Fruit fly (Drosophila melanogaster) whole organism: ENCODE data around the gene Sf3a2.

ENCODE experiments used
- CG8478 ChIP-seq: fragments of >200 bp; optimal IDR thresholded peaks from 2 replicates; lab custom pipeline; 2018; ENCODE audit warnings: inconsistent platforms
- Dll ChIP-seq: fragments of >200 bp; optimal IDR thresholded peaks from 2 replicates; lab custom pipeline; 2017
- EcR ChIP-seq, 2 experiments: fragments of >200 bp; optimal IDR thresholded peaks; 2 replicates each; lab custom pipeline; 2017; ENCODE audit warnings: missing biosample characterization in 2 of 2, missing genetic modification characterization in 2 of 2, missing genetic modification reagents in 2 of 2
- pan ChIP-seq: fragments of >200 bp; optimal IDR thresholded peaks from 2 replicates; lab custom pipeline; 2017
- psq ChIP-seq: fragments of >200 bp; optimal IDR thresholded peaks from 2 replicates; lab custom pipeline; 2017
- usp ChIP-seq: fragments of >200 bp; optimal IDR thresholded peaks from 2 replicates; lab custom pipeline; 2017; ENCODE audit warnings: missing biosample characterization, missing genetic modification characterization, mixed read lengths

dm6 chr3L:12835511-12836479 lies 22.0 kb upstream of the Sf3a2 start:
- TF ChIP-seq psq (lab: Kevin White, UChicago) (no peak), CG8478 (no peak), pan (lab: Kevin White, UChicago) (no peak), usp (GFP tag; lab: Kevin White, UChicago) (no peak), Dll (no peak), EcR (GFP tag; optimal IDR thresholded peaks at IDR 0.05; lab: Kevin White, UChicago) (no peak)
